Fruit fly (Drosophila melanogaster): ENCODE data around the gene Best1.

Best1 gene

DNA sequence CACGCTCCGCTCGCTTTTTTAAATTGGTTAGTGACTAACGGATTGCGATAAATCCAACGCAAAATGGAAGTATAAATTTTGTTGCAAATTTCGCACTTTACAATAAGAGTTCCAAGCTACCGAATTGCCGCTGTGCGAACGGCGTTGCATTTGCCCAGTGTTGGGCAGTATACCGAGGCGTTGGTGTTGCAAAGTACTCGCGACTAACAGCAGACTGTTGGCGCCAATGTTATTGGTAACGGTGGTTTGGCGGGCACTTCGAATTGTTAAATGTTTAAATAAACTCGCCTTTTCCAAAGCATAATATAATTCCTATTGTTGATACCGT is 36.0 kb downstream of the Best1 start (continued):
- TF ChIP-seq topi (GFP tag; optimal IDR thresholded peaks at IDR 0.05) (peak; percentile 43), acj6 (GFP tag; optimal IDR thresholded peaks at IDR 0.05) (no peak), net (GFP tag; optimal IDR thresholded peaks at IDR 0.05) (no peak), Hr4 (GFP tag; optimal IDR thresholded peaks at IDR 0.05) (no peak), OdsH (GFP tag; optimal IDR thresholded peaks at IDR 0.05) (peak; percentile 19), CG8632 (GFP tag; optimal IDR thresholded peaks at IDR 0.05) (no peak), cyc (GFP tag; optimal IDR thresholded peaks at IDR 0.05) (peak; percentile 53), dsx (GFP tag; optimal IDR thresholded peaks at IDR 0.05; ENCODE audit: poor library complexity, severe bottlenecking) (peak; percentile 41), CG8319 (GFP tag; optimal IDR thresholded peaks at IDR 0.05) (no peak), CG6854 (GFP tag; optimal IDR thresholded peaks at IDR 0.05) (no peak), CG7368 (GFP tag; optimal IDR thresholded peaks at IDR 0.05) (no peak), vri (GFP tag; optimal IDR thresholded peaks at IDR 0.05) (peak; percentile 25)

dm6 chr3R:10133419-10134340 is 36.6 kb downstream of the Best1 start:
- TF ChIP-seq eg (GFP tag; IDR thresholded peaks at IDR 0.05) (peak; percentile 45; the same call in 1 of the 3 replicates), Eip75B (GFP tag; optimal IDR thresholded peaks at IDR 0.05) (no peak), CG6276 (GFP tag; optimal IDR thresholded peaks at IDR 0.05) (no peak), CG6163 (GFP tag; IDR thresholded peaks at IDR 0.05) (peak; percentile 35; the same call in 2 of the 3 replicates), CG7368 (GFP tag; optimal IDR thresholded peaks at IDR 0.05) (no peak), CG9139 (GFP tag; optimal IDR thresholded peaks at IDR 0.05) (peak; percentile 3), ss (GFP tag; optimal IDR thresholded peaks at IDR 0.05) (peak in 1 of 2 experiments; percentile 48), fd85E (GFP tag; optimal IDR thresholded peaks at IDR 0.05) (peak; percentile 29), vri (GFP tag; optimal IDR thresholded peaks at IDR 0.05) (peak; percentile 80), Sox14 (GFP tag; optimal IDR thresholded peaks at IDR 0.05) (peak; percentile 56), CG3032 (tag; optimal IDR thresholded peaks at IDR 0.05) (no peak), Eip78C (GFP tag) (peak; percentile 75), dsx (GFP tag; optimal IDR thresholded peaks at IDR 0.05; ENCODE audit: poor library complexity, severe bottlenecking) (no peak)

DNA sequence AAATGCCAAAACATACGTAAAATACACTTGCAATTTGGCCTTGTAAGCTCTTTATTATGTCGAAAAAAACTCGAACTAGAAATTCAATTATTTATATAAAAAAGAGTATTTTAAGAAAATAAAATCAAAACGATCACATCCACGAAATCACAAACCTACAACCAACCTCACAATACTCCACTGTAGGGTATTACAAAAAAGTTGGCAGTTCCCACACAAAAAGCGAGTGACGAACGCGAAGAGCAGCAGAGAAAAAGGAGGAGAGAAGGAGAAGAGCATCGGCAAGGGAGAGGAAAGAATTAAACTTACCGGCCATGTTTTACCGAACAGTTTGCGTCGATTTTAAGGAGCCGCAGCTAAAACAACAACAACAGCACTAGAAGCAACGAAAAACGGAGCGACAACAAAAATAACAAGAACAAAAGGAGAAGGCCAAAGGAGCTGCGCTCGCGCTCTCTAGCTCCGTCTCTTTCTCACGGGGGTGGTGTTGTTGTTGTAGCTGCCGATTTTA is 37.3 kb downstream of the Best1 start:
- TF ChIP-seq dsx (GFP tag; optimal IDR thresholded peaks at IDR 0.05; ENCODE audit: poor library complexity, severe bottlenecking), result peak; percentile 36
- TF ChIP-seq topi (GFP tag; optimal IDR thresholded peaks at IDR 0.05), result peak; percentile 41
- TF ChIP-seq Blimp-1 (GFP tag; optimal IDR thresholded peaks at IDR 0.05), result no peak
- TF ChIP-seq CG15336 (GFP tag; IDR thresholded peaks at IDR 0.05), result no peak
- TF ChIP-seq CG7368 (GFP tag; optimal IDR thresholded peaks at IDR 0.05), result no peak
- peak; percentile 30 for TF ChIP-seq CG6808 (GFP tag; optimal IDR thresholded peaks at IDR 0.05)
- no peak for TF ChIP-seq CG1621 (tag; optimal IDR thresholded peaks at IDR 0.05)
- TF ChIP-seq CG11902 (GFP tag; optimal IDR thresholded peaks at IDR 0.05), result no peak
- TF ChIP-seq vri (GFP tag; optimal IDR thresholded peaks at IDR 0.05), result no peak
- no peak for TF ChIP-seq spab (GFP tag; optimal IDR thresholded peaks at IDR 0.05)
- TF ChIP-seq Hr38 (GFP tag; optimal IDR thresholded peaks at IDR 0.05), result no peak
- TF ChIP-seq Hr4 (GFP tag; optimal IDR thresholded peaks at IDR 0.05), result peak; percentile 46
- TF ChIP-seq fd85E (GFP tag; optimal IDR thresholded peaks at IDR 0.05), result no peak
- TF ChIP-seq CG3919 (GFP tag; optimal IDR thresholded peaks at IDR 0.05), result peak; percentile 52
- TF ChIP-seq CG6163 (GFP tag; IDR thresholded peaks at IDR 0.05), result peak; percentile 63
- peak; percentile 15; the same call in 1 of the 3 replicates for TF ChIP-seq CG8119 (GFP tag; IDR thresholded peaks at IDR 0.05)
- TF ChIP-seq dac (GFP tag; optimal IDR thresholded peaks at IDR 0.05), result no peak
- TF ChIP-seq CG10669 (GFP tag; optimal IDR thresholded peaks at IDR 0.05), result peak; percentile 14
- peak; percentile 4 for TF ChIP-seq Eip75B (GFP tag; optimal IDR thresholded peaks at IDR 0.05)
- TF ChIP-seq Sox14 (GFP tag; optimal IDR thresholded peaks at IDR 0.05), result no peak
- TF ChIP-seq Sox102F (GFP tag; optimal IDR thresholded peaks at IDR 0.05), result peak; percentile 55
- TF ChIP-seq CG11294 (GFP tag; IDR thresholded peaks at IDR 0.05), result 0 out of 2 replicates have a peak, but pooled peaks have one; percentile 9
- TF ChIP-seq CG6792 (GFP tag; optimal IDR thresholded peaks at IDR 0.05), result peak; percentile 24
- TF ChIP-seq CG16779 (tag; optimal IDR thresholded peaks at IDR 0.05), result no peak
- TF ChIP-seq Gug (GFP tag; IDR thresholded peaks at IDR 0.05), result no peak
- peak; percentile 71 for TF ChIP-seq svp (GFP tag)
- no peak for TF ChIP-seq Sox15 (GFP tag; optimal IDR thresholded peaks at IDR 0.05)
- no peak for TF ChIP-seq CG4318 (GFP tag; optimal IDR thresholded peaks at IDR 0.05)
- TF ChIP-seq CG6854 (GFP tag; optimal IDR thresholded peaks at IDR 0.05), result no peak
- TF ChIP-seq CG8319 (GFP tag; optimal IDR thresholded peaks at IDR 0.05), result no peak
- peak; percentile 23 for TF ChIP-seq Eip93F (GFP tag; optimal IDR thresholded peaks at IDR 0.05)
- peak; percentile 12 for TF ChIP-seq Ets96B (tag; optimal IDR thresholded peaks at IDR 0.05)
- TF ChIP-seq CG9139 (GFP tag; optimal IDR thresholded peaks at IDR 0.05), result no peak
- peak; percentile 10 for TF ChIP-seq CG34406 (GFP tag; optimal IDR thresholded peaks at IDR 0.05)

All from whole organism, prepupa.